Fruit fly (Drosophila melanogaster) whole organism, prepupa: Measurements from ENCODE around the gene mei-38.

Experiments used
- Blimp-1 ChIP-seq: fragments of 200-800 bp; sonication (Bioruptor generic); optimal IDR thresholded peaks from 3 replicates; lab custom pipeline; 2017; ENCODE audit warnings: missing biosample characterization, missing genetic modification characterization, mild to moderate bottlenecking, moderate library complexity, missing genetic modification reagents
- CG10669 ChIP-seq: fragments of 200-800 bp; sonication (Bioruptor generic); optimal IDR thresholded peaks from 3 replicates; lab custom pipeline; 2018; ENCODE audit warnings: missing biosample characterization, mild to moderate bottlenecking, missing genetic modification characterization, moderate library complexity
- CG11902 ChIP-seq: fragments of 200-800 bp; sonication (Bioruptor generic); optimal IDR thresholded peaks from 3 replicates; lab custom pipeline; 2016; ENCODE audit warnings: missing biosample characterization, missing genetic modification characterization
- CG15336 ChIP-seq: fragments of 200-800 bp; sonication (Bioruptor generic); IDR thresholded peaks from 2 replicates; pipeline ENCODE4 v1.3.6; 2022; ENCODE audit warnings: missing biosample characterization, missing genetic modification characterization
- CG1621 ChIP-seq: fragments of 200-800 bp; sonication (Bioruptor generic); optimal IDR thresholded peaks from 3 replicates; lab custom pipeline; 2018; ENCODE audit warnings: missing biosample characterization, mild to moderate bottlenecking, missing genetic modification characterization
- CG16779 ChIP-seq: fragments of 200-800 bp; sonication (Bioruptor generic); optimal IDR thresholded peaks from 3 replicates; lab custom pipeline; 2017; ENCODE audit warnings: missing biosample characterization, mild to moderate bottlenecking, missing genetic modification characterization
- CG3032 ChIP-seq: fragments of 200-800 bp; optimal IDR thresholded peaks from 2 replicates; lab custom pipeline; 2019; ENCODE audit warnings: missing biosample characterization, mild to moderate bottlenecking, missing genetic modification characterization, moderate library complexity
- CG31627 ChIP-seq: fragments of 200-800 bp; sonication (Bioruptor generic); optimal IDR thresholded peaks from 3 replicates; lab custom pipeline; 2016; ENCODE audit warnings: missing biosample characterization, missing genetic modification characterization
- CG34406 ChIP-seq: fragments of 200-800 bp; sonication (Bioruptor generic); optimal IDR thresholded peaks from 3 replicates; lab custom pipeline; 2016; ENCODE audit warnings: missing biosample characterization, missing genetic modification characterization
- CG4318 ChIP-seq: fragments of 200-800 bp; sonication (Bioruptor generic); optimal IDR thresholded peaks from 3 replicates; lab custom pipeline; 2017; ENCODE audit warnings: missing biosample characterization, mild to moderate bottlenecking, missing genetic modification characterization
- CG6276 ChIP-seq: fragments of 200-800 bp; sonication (Bioruptor generic); optimal IDR thresholded peaks from 2 replicates; lab custom pipeline; 2017; ENCODE audit warnings: missing biosample characterization, mild to moderate bottlenecking, missing genetic modification characterization
- CG6792 ChIP-seq: fragments of 200-800 bp; sonication (Bioruptor generic); optimal IDR thresholded peaks from 3 replicates; lab custom pipeline; 2016; ENCODE audit warnings: missing biosample characterization, missing genetic modification characterization
- CG6808 ChIP-seq: fragments of 200-800 bp; sonication (Bioruptor generic); optimal IDR thresholded peaks from 3 replicates; lab custom pipeline; 2017; ENCODE audit warnings: missing biosample characterization, missing genetic modification characterization, mild to moderate bottlenecking, moderate library complexity, missing genetic modification reagents
- CG6854 ChIP-seq: fragments of 200-800 bp; sonication (Bioruptor generic); optimal IDR thresholded peaks from 2 replicates; lab custom pipeline; 2017; ENCODE audit warnings: missing biosample characterization, mild to moderate bottlenecking, missing genetic modification characterization
- CG8119 ChIP-seq: fragments of 200-800 bp; sonication (Bioruptor generic); IDR thresholded peaks from 3 replicates; pipeline ENCODE4 v1.3.6; 2022; ENCODE audit warnings: missing biosample characterization, missing genetic modification characterization
- CG9139 ChIP-seq: fragments of 200-800 bp; sonication (Bioruptor generic); optimal IDR thresholded peaks from 3 replicates; lab custom pipeline; 2017; ENCODE audit warnings: missing biosample characterization, mild to moderate bottlenecking, missing genetic modification characterization
- Eip78C ChIP-seq: fragments of 200-800 bp; sonication (Bioruptor generic); peaks from one replicate; lab custom pipeline; 2016; ENCODE audit warnings: missing biosample characterization, missing genetic modification characterization
- Eip93F ChIP-seq: fragments of 200-800 bp; sonication (Bioruptor generic); optimal IDR thresholded peaks from 2 replicates; lab custom pipeline; 2016; ENCODE audit warnings: missing biosample characterization, mild to moderate bottlenecking, missing genetic modification characterization
- Ets21C ChIP-seq: fragments of 200-800 bp; sonication (Bioruptor generic); optimal IDR thresholded peaks from 3 replicates; lab custom pipeline; 2016; ENCODE audit warnings: missing biosample characterization, missing genetic modification characterization
- Gug ChIP-seq: fragments of 200-800 bp; sonication (Bioruptor generic); IDR thresholded peaks from 2 replicates; pipeline ENCODE4 v1.3.6; 2022; ENCODE audit warnings: missing biosample characterization, missing genetic modification characterization
- Hr38 ChIP-seq: sonication (Bioruptor generic); optimal IDR thresholded peaks from 2 replicates; lab custom pipeline; 2016; ENCODE audit warnings: missing biosample characterization, missing genetic modification characterization
- Hr39 ChIP-seq: fragments of 200-800 bp; sonication (Bioruptor generic); optimal IDR thresholded peaks from 2 replicates; lab custom pipeline; 2016; ENCODE audit warnings: missing biosample characterization, missing genetic modification characterization
- Hr4 ChIP-seq: fragments of 200-800 bp; sonication (Bioruptor generic); optimal IDR thresholded peaks from 3 replicates; lab custom pipeline; 2016; ENCODE audit warnings: missing biosample characterization, missing genetic modification characterization
- Lpt ChIP-seq: fragments of 200-800 bp; sonication (Bioruptor generic); optimal IDR thresholded peaks from 3 replicates; lab custom pipeline; 2016; ENCODE audit warnings: missing biosample characterization, missing genetic modification characterization
- Met ChIP-seq: fragments of 200-800 bp; sonication (Bioruptor generic); optimal IDR thresholded peaks from 3 replicates; lab custom pipeline; 2016; ENCODE audit warnings: missing biosample characterization, missing genetic modification characterization
- OdsH ChIP-seq: fragments of 200-800 bp; sonication (Bioruptor generic); optimal IDR thresholded peaks from 3 replicates; lab custom pipeline; 2016; ENCODE audit warnings: missing biosample characterization, missing genetic modification characterization
- Smox ChIP-seq: fragments of 200-800 bp; sonication (Bioruptor generic); optimal IDR thresholded peaks from 3 replicates; lab custom pipeline; 2016; ENCODE audit warnings: missing biosample characterization, missing genetic modification characterization
- Sox102F ChIP-seq: fragments of 200-800 bp; sonication (Bioruptor generic); optimal IDR thresholded peaks from 2 replicates; lab custom pipeline; 2016; ENCODE audit warnings: missing biosample characterization, mild to moderate bottlenecking, missing genetic modification characterization
- Sox14 ChIP-seq: fragments of 200-800 bp; sonication (Bioruptor generic); optimal IDR thresholded peaks from 3 replicates; lab custom pipeline; 2016; ENCODE audit warnings: missing biosample characterization, missing genetic modification characterization
- Sox15 ChIP-seq: fragments of 200-800 bp; sonication (Bioruptor generic); optimal IDR thresholded peaks from 3 replicates; lab custom pipeline; 2016; ENCODE audit warnings: missing biosample characterization, missing genetic modification characterization
- acj6 ChIP-seq: fragments of 200-800 bp; sonication (Bioruptor generic); optimal IDR thresholded peaks from 3 replicates; lab custom pipeline; 2016; ENCODE audit warnings: missing biosample characterization, missing genetic modification characterization
- cyc ChIP-seq: fragments of 200-800 bp; sonication (Bioruptor generic); optimal IDR thresholded peaks from 3 replicates; lab custom pipeline; 2016; ENCODE audit warnings: missing biosample characterization, missing genetic modification characterization
- dsx ChIP-seq: fragments of 200-800 bp; optimal IDR thresholded peaks from 3 replicates; lab custom pipeline; 2019; ENCODE audit warnings: missing biosample characterization, mild to moderate bottlenecking, missing genetic modification characterization, moderate library complexity; ENCODE audit not compliant: poor library complexity, severe bottlenecking
- eg ChIP-seq: fragments of 200-800 bp; sonication (Bioruptor generic); IDR thresholded peaks from 3 replicates; pipeline ENCODE4 v1.3.6; 2022; ENCODE audit warnings: missing biosample characterization, missing genetic modification characterization
- esn ChIP-seq: fragments of 200-800 bp; sonication (Bioruptor generic); optimal IDR thresholded peaks from 2 replicates; lab custom pipeline; 2016; ENCODE audit warnings: missing biosample characterization, mild to moderate bottlenecking, missing genetic modification characterization, moderate library complexity
- fd85E ChIP-seq: fragments of 200-800 bp; sonication (Bioruptor generic); optimal IDR thresholded peaks from 3 replicates; lab custom pipeline; 2016; ENCODE audit warnings: missing biosample characterization, missing genetic modification characterization
- fkh ChIP-seq: fragments of 200-800 bp; sonication (Bioruptor generic); optimal IDR thresholded peaks from 3 replicates; lab custom pipeline; 2017; ENCODE audit warnings: missing biosample characterization, mild to moderate bottlenecking, missing genetic modification characterization, moderate library complexity
- lz ChIP-seq: fragments of 200-800 bp; sonication (Bioruptor generic); optimal IDR thresholded peaks from 3 replicates; lab custom pipeline; 2016; ENCODE audit warnings: missing biosample characterization, missing genetic modification characterization
- net ChIP-seq: fragments of 200-800 bp; sonication (Bioruptor generic); optimal IDR thresholded peaks from 3 replicates; lab custom pipeline; 2016; ENCODE audit warnings: missing biosample characterization, missing genetic modification characterization
- pdm3 ChIP-seq: fragments of 200-800 bp; sonication (Bioruptor generic); optimal IDR thresholded peaks from 3 replicates; lab custom pipeline; 2016; ENCODE audit warnings: missing biosample characterization, missing genetic modification characterization
- salr ChIP-seq, 2 experiments: fragments of 200-800 bp; sonication (Bioruptor generic); optimal IDR thresholded peaks; 3 replicates each; lab custom pipeline; 2016 to 2018; ENCODE audit warnings: missing biosample characterization in 2 of 2, missing genetic modification characterization in 2 of 2, mild to moderate bottlenecking in 1 of 2
- spab ChIP-seq: fragments of 200-800 bp; sonication (Bioruptor generic); optimal IDR thresholded peaks from 2 replicates; lab custom pipeline; 2017; ENCODE audit warnings: missing biosample characterization, mild to moderate bottlenecking, missing genetic modification characterization, missing genetic modification reagents
- ss ChIP-seq, 2 experiments: fragments of 200-800 bp; sonication (Bioruptor generic); optimal IDR thresholded peaks; 2 replicates in 1 of 2; 3 replicates in 1 of 2; lab custom pipeline; 2017 to 2018; ENCODE audit warnings: mild to moderate bottlenecking in 2 of 2, missing biosample characterization in 2 of 2, missing genetic modification characterization in 2 of 2, moderate library complexity in 1 of 2
- svp ChIP-seq: fragments of 200-800 bp; sonication (Bioruptor generic); peaks from one replicate; lab custom pipeline; 2016; ENCODE audit warnings: missing biosample characterization, missing genetic modification characterization
- topi ChIP-seq: fragments of 200-800 bp; sonication (Bioruptor generic); optimal IDR thresholded peaks from 3 replicates; lab custom pipeline; 2016; ENCODE audit warnings: missing biosample characterization, missing genetic modification characterization
- vri ChIP-seq: fragments of 200-800 bp; sonication (Bioruptor generic); optimal IDR thresholded peaks from 3 replicates; lab custom pipeline; 2016; ENCODE audit warnings: missing biosample characterization, mild to moderate bottlenecking, missing genetic modification characterization

The mei-38 gene

DNA sequence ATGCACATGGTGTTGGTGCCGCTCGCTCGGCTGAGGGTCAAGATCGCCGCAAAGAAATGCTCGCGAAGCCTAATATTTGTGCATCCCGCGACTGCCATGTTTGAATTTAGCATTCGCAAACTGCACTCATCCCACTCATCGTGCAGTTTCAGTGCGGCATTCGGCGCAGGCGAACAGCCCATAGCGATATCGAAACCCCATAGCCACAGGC lies 9.6 kb upstream of the mei-38 start, which contains the start of gene CG14778:
CG14778 (plus strand) TSS at position 112 of the 211 bp plus-strand sequence.
- TF ChIP-seq pdm3 (GFP tag; lab: Kevin White, UChicago) (no peak), OdsH (GFP tag; lab: Kevin White, UChicago) (no peak), CG31627 (GFP tag; lab: Kevin White, UChicago) (no peak), spab (GFP tag; lab: Kevin White, UChicago) (no peak), CG15336 (no peak), CG10669 (GFP tag; lab: Kevin White, UChicago) (no peak), acj6 (GFP tag; lab: Kevin White, UChicago) (no peak), Lpt (GFP tag; lab: Kevin White, UChicago) (no peak), CG6792 (GFP tag; lab: Kevin White, UChicago) (no peak), topi (GFP tag; lab: Kevin White, UChicago) (no peak), salr (GFP tag; optimal IDR thresholded peaks at IDR 0.05; lab: Kevin White, UChicago) (no peak), CG6276 (GFP tag; lab: Kevin White, UChicago) (no peak), fd85E (GFP tag; lab: Kevin White, UChicago) (no peak), CG3032 (no peak), svp (GFP tag; lab: Kevin White, UChicago) (no peak), Blimp-1 (GFP tag; lab: Kevin White, UChicago) (no peak), CG6854 (GFP tag; lab: Kevin White, UChicago) (no peak), Hr38 (GFP tag; lab: Kevin White, UChicago) (no peak)

DNA sequence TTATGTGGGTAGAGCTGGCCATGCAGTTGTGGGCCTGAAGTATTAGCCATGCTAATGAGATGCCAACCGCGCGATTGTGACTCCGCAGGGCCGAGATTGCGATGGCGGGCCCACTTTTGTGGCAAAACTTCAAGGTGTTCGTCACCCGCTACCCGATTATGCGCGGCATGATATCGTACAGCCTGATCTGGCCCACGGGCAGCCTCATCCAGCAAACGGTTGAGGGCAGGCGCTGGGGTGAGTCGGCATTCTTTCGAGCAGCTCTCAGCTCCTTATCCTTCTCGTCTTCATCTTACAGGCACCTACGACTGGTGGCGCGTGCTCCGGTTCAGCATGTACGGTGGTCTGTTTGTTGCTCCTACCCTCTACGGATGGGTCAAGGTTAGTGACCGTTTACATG lies 7.1 kb upstream of the mei-38 start, which contains the start of gene CG32808:
CG32808 (minus strand) TSS at position 101 of the 400 bp plus-strand sequence.
- no peak for TF ChIP-seq CG15336
- no peak for TF ChIP-seq Ets21C (GFP tag; lab: Kevin White, UChicago)
- no peak for TF ChIP-seq topi (GFP tag; lab: Kevin White, UChicago)
- no peak for TF ChIP-seq Sox102F (GFP tag; lab: Kevin White, UChicago)
- no peak for TF ChIP-seq acj6 (GFP tag; lab: Kevin White, UChicago)
- TF ChIP-seq svp (GFP tag; lab: Kevin White, UChicago) = no peak
- TF ChIP-seq CG16779 (tag; lab: Kevin White, UChicago) = no peak
- TF ChIP-seq CG10669 (GFP tag; lab: Kevin White, UChicago) = no peak
- TF ChIP-seq Hr38 (GFP tag; lab: Kevin White, UChicago) = no peak
- no peak for TF ChIP-seq CG9139 (GFP tag; lab: Kevin White, UChicago)
- TF ChIP-seq CG6808 (GFP tag; lab: Kevin White, UChicago) = no peak
- no peak for TF ChIP-seq Sox14 (GFP tag; lab: Kevin White, UChicago)
- TF ChIP-seq vri (GFP tag; lab: Kevin White, UChicago) = no peak
- TF ChIP-seq Eip78C (GFP tag; lab: Kevin White, UChicago) = no peak
- TF ChIP-seq Hr39 = no peak

DNA sequence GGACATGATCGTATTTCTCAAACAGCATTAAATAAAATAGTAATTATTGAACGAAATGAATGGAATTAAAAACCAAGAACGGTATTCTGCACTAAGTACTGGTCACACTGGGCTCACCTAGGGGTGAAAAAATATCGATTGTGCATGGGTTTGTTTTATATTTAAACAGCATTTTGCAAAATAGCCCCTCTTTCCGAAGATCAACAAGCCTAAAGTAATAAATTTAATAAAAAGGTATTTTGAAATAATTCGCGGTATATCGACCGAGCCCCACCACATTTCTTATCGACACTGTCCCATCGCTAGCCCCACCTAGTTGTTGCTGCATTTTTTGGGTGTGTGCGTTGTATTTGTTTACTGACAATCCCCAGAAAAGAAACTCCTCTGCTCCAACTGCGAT lies 6.3 kb upstream of the mei-38 start, which contains the start of gene pck:
pck (plus strand) TSS at position 105 of the 400 bp plus-strand sequence.
- TF ChIP-seq Blimp-1 (GFP tag; lab: Kevin White, UChicago) = no peak
- TF ChIP-seq Sox15 (GFP tag; lab: Kevin White, UChicago) = peak; percentile 8
- TF ChIP-seq lz (GFP tag; lab: Kevin White, UChicago) = peak; percentile 70
- TF ChIP-seq Ets21C (GFP tag; lab: Kevin White, UChicago) = peak; percentile 50
- peak; percentile 66 for TF ChIP-seq Sox102F (GFP tag; lab: Kevin White, UChicago)
- TF ChIP-seq CG4318 (GFP tag; lab: Kevin White, UChicago) = no peak
- TF ChIP-seq Hr39 = peak; percentile 56
- TF ChIP-seq Met (GFP tag; lab: Kevin White, UChicago) = no peak
- peak; percentile 49; the same call in 1 of the 2 replicates for TF ChIP-seq CG15336
- peak; percentile 67 for TF ChIP-seq CG31627 (GFP tag; lab: Kevin White, UChicago)
- peak; percentile 18 for TF ChIP-seq CG1621
- TF ChIP-seq cyc (GFP tag; lab: Kevin White, UChicago) = peak; percentile 66
- TF ChIP-seq CG9139 (GFP tag; lab: Kevin White, UChicago) = no peak
- peak; percentile 47 for TF ChIP-seq CG6792 (GFP tag; lab: Kevin White, UChicago)
- peak; percentile 52 for TF ChIP-seq net (GFP tag; lab: Kevin White, UChicago)
- peak; percentile 11 for TF ChIP-seq CG11902
- TF ChIP-seq Hr38 (GFP tag; lab: Kevin White, UChicago) = no peak
- TF ChIP-seq eg (GFP tag; lab: Robert Waterston, UW) = peak; percentile 77
- 0 out of 3 replicates have a peak, but pooled peaks have one; percentile 30 for TF ChIP-seq CG8119
- no peak for TF ChIP-seq Hr4 (GFP tag; lab: Kevin White, UChicago)
- peak; percentile 67 for TF ChIP-seq OdsH (GFP tag; lab: Kevin White, UChicago)
- peak; percentile 52 for TF ChIP-seq CG34406 (GFP tag; lab: Kevin White, UChicago)
- no peak for TF ChIP-seq dsx (GFP tag; lab: Kevin White, UChicago)
- no peak for TF ChIP-seq fkh (GFP tag; lab: Kevin White, UChicago)
- peak; percentile 70 for TF ChIP-seq pdm3 (GFP tag; lab: Kevin White, UChicago)
- TF ChIP-seq Eip93F = no peak
- TF ChIP-seq ss (GFP tag; optimal IDR thresholded peaks at IDR 0.05; lab: Kevin White, UChicago) = no peak
- TF ChIP-seq salr (GFP tag; optimal IDR thresholded peaks at IDR 0.05; lab: Kevin White, UChicago) = peak in 1 of 2 experiments; percentile 24
- peak; percentile 76 for TF ChIP-seq esn (GFP tag; lab: Kevin White, UChicago)
- TF ChIP-seq Gug (GFP tag; lab: Robert Waterston, UW) = no peak; the same call in 1 of the 2 replicates
- peak; percentile 65 for TF ChIP-seq Smox (GFP tag; lab: Kevin White, UChicago)
